Fruit fly (Drosophila melanogaster): ENCODE data around the gene GlyRS.

Gene GlyRS

dm6 chr3L:15094589-15095288 is at the start of gene GlyRS, which contains the start of the genes sstn and Plp:
GlyRS (plus strand) TSS chr3L:15095142.
sstn (minus strand) TSS chr3L:15094719.
Plp (minus strand) TSS chr3L:15094724.
- no peak for TF ChIP-seq CTCF (optimal IDR thresholded peaks at IDR 0.05)
- TF ChIP-seq CG8478 (optimal IDR thresholded peaks at IDR 0.05), result no peak

dm6 chr3L:15047606-15048005 is 47.3 kb upstream of the GlyRS start:
- TF ChIP-seq CG8478 (optimal IDR thresholded peaks at IDR 0.05) (no peak), CTCF (optimal IDR thresholded peaks at IDR 0.05) (no peak)

- TF ChIP-seq CTCF (optimal IDR thresholded peaks at IDR 0.05) (peak; percentile 84 to 90), CG8478 (optimal IDR thresholded peaks at IDR 0.05) (no peak)
These were observed 46.9 kb upstream of the GlyRS start for dm6 chr3L:15048091-15048490.

dm6 chr3L:15049395-15049794 is 45.5 kb upstream of the GlyRS start, which contains the start of gene CG43678:
CG43678 (minus strand) TSS chr3L:15049495.
- no peak for TF ChIP-seq CTCF (optimal IDR thresholded peaks at IDR 0.05)
- no peak for TF ChIP-seq CG8478 (optimal IDR thresholded peaks at IDR 0.05)

dm6 chr3L:15050109-15050508 is 44.8 kb upstream of the GlyRS start, which contains the start of gene CG18581:
CG18581 (minus strand) TSS chr3L:15050209.
- no peak for TF ChIP-seq CG8478 (optimal IDR thresholded peaks at IDR 0.05)

- TF ChIP-seq CG8478 (optimal IDR thresholded peaks at IDR 0.05) (no peak), CTCF (optimal IDR thresholded peaks at IDR 0.05) (no peak)
These were observed 44.2 kb upstream of the GlyRS start, which contains the start of gene CG12310 for dm6 chr3L:15050706-15051105. CG12310 (minus strand) TSS chr3L:15050806.

- no peak for TF ChIP-seq CG8478 (optimal IDR thresholded peaks at IDR 0.05)
- TF ChIP-seq CTCF (optimal IDR thresholded peaks at IDR 0.05), result no peak
These were observed 43.6 kb upstream of the GlyRS start, which contains the start of gene CG43679 for dm6 chr3L:15051325-15051724. CG43679 (minus strand) TSS chr3L:15051425.

- TF ChIP-seq CG8478 (optimal IDR thresholded peaks at IDR 0.05) (no peak), CTCF (optimal IDR thresholded peaks at IDR 0.05) (no peak)
These were observed 42.6 kb upstream of the GlyRS start, which contains the start of gene CG13461 for dm6 chr3L:15052390-15052789. CG13461 (minus strand) TSS chr3L:15052490.

- TF ChIP-seq CTCF (optimal IDR thresholded peaks at IDR 0.05), result no peak
- no peak for TF ChIP-seq CG8478 (optimal IDR thresholded peaks at IDR 0.05)
These were observed 41.7 kb upstream of the GlyRS start, which contains the start of gene CG43680 for dm6 chr3L:15053251-15053650. CG43680 (minus strand) TSS chr3L:15053351.

- TF ChIP-seq CG8478 (optimal IDR thresholded peaks at IDR 0.05) (no peak), CTCF (optimal IDR thresholded peaks at IDR 0.05) (no peak)
These were observed 40.9 kb upstream of the GlyRS start, which contains the start of gene CG18649 for dm6 chr3L:15054035-15054434. CG18649 (minus strand) TSS chr3L:15054135.

dm6 chr3L:15054477-15054876 is 40.5 kb upstream of the GlyRS start, which contains the start of gene EAChm:
EAChm (plus strand) TSS chr3L:15054777.
- TF ChIP-seq CTCF (optimal IDR thresholded peaks at IDR 0.05), result no peak
- no peak for TF ChIP-seq CG8478 (optimal IDR thresholded peaks at IDR 0.05)

dm6 chr3L:15061605-15062004 is 33.3 kb upstream of the GlyRS start, which contains the start of gene CG13460:
CG13460 (minus strand) TSS chr3L:15061705.
- TF ChIP-seq CTCF (optimal IDR thresholded peaks at IDR 0.05) (no peak), CG8478 (optimal IDR thresholded peaks at IDR 0.05) (no peak)

- TF ChIP-seq CG8478 (optimal IDR thresholded peaks at IDR 0.05) (no peak), CTCF (optimal IDR thresholded peaks at IDR 0.05) (no peak)
These were observed 30.1 kb upstream of the GlyRS start, which contains the start of gene Sytbeta for dm6 chr3L:15064877-15065276. Sytbeta (minus strand) TSS chr3L:15064977.

- TF ChIP-seq CG8478 (optimal IDR thresholded peaks at IDR 0.05) (no peak), CTCF (optimal IDR thresholded peaks at IDR 0.05) (peak; percentile 53 to 68)
These were observed 22.8 kb upstream of the GlyRS start for dm6 chr3L:15072149-15072548.

- TF ChIP-seq CG8478 (optimal IDR thresholded peaks at IDR 0.05), result no peak
- TF ChIP-seq CTCF (optimal IDR thresholded peaks at IDR 0.05), result no peak
These were observed 21.3 kb upstream of the GlyRS start for dm6 chr3L:15073680-15074079.

- no peak for TF ChIP-seq CTCF (optimal IDR thresholded peaks at IDR 0.05)
- no peak for TF ChIP-seq CG8478 (optimal IDR thresholded peaks at IDR 0.05)
These were observed 18.6 kb upstream of the GlyRS start for dm6 chr3L:15076380-15076779.
